Worm (Caenorhabditis elegans) whole organism, late embryonic: Measurements from ENCODE around the gene tim-1.

Source experiments
- ama-1 ChIP-seq: fragments of 150-350 bp; optimal IDR thresholded peaks from 2 replicates; lab custom pipeline; 2014
- ceh-9 ChIP-seq: sonication (generic microtip); optimal IDR thresholded peaks from 2 replicates; lab custom pipeline; 2016; ENCODE audit warnings: mild to moderate bottlenecking, missing genetic modification characterization, inconsistent platforms, missing compliant biosample characterization
- elt-2 ChIP-seq: sonication (generic microtip); optimal IDR thresholded peaks from 2 replicates; lab custom pipeline; 2016; ENCODE audit warnings: missing genetic modification reagents, missing genetic modification characterization, missing compliant biosample characterization
- elt-4 ChIP-seq: sonication (generic microtip); optimal IDR thresholded peaks from 2 replicates; lab custom pipeline; 2016; ENCODE audit warnings: missing genetic modification characterization, missing compliant biosample characterization
- fkh-10 ChIP-seq: fragments of 150-350 bp; optimal IDR thresholded peaks from 2 replicates; lab custom pipeline; 2014; ENCODE audit warnings: missing biosample characterization, missing genetic modification reagents, missing genetic modification characterization
- fkh-6 ChIP-seq: sonication (generic microtip); optimal IDR thresholded peaks from 2 replicates; lab custom pipeline; 2016; ENCODE audit warnings: missing genetic modification characterization, missing compliant biosample characterization
- tbx-2 ChIP-seq: sonication (generic microtip); optimal IDR thresholded peaks from 2 replicates; lab custom pipeline; 2016; ENCODE audit warnings: missing genetic modification characterization, missing compliant biosample characterization

DNA sequence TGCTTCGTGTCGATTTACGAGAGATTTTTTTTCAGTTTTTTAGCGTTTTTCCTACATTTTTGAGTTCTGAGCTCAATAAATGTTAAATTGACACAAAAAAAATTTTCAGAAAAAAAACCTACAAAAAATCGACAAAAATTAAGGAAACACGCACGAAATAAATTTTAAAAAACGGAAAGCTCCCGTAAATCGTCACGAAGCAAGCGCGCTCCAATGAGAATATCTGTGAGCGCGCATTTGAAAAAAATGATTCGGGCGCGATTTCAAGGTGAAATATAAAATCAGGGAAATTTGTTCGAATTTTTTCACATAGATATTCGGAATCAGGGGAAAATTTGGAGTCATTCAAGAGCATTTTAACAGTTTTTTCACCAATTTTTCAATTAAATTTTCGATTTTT, 26.8 kb downstream of the tim-1 start:
- no peak for TF ChIP-seq ama-1
- no peak for TF ChIP-seq tbx-2 (tag; lab: Kevin White, UChicago)
- TF ChIP-seq fkh-10 (GFP tag; lab: Kevin White, UChicago): no peak
- no peak for TF ChIP-seq ceh-9
- no peak for TF ChIP-seq elt-4 (tag; lab: Kevin White, UChicago)
- TF ChIP-seq elt-2: no peak
- no peak for TF ChIP-seq fkh-6
